Worm (Caenorhabditis elegans): Measurements from ENCODE around the gene wrt-2.

DNA sequence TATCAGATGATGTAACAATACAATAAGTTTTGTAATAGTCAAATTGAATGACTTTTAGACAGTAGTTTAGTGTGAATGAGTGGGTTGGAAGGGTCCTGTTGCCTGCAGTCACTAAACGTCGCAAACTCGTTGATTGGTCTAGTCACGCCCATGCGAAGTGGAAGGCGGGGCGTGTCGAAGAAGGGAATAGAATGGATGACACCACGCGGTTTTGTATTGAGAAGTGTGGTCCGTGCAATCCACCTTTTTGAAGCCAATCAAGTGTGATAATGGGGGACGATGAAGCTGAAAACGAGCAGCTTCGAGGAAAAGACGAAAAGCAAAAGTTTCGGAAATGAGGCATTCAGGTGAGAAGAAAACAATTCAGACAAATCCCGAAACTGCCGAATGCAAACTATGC is 23.8 kb downstream of the wrt-2 start, which contains the start of gene ceh-31:
- no peak for TF ChIP-seq nhr-10 (tag; optimal IDR thresholded peaks at IDR 0.05)
- no peak for TF ChIP-seq nhr-11 (tag; optimal IDR thresholded peaks at IDR 0.05)
- no peak for TF ChIP-seq F49E8.2 (tag; optimal IDR thresholded peaks at IDR 0.05; ENCODE audit: borderline replicate concordance)
- TF ChIP-seq pqm-1 (tag; optimal IDR thresholded peaks at IDR 0.05) = no peak
- TF ChIP-seq nhr-25 (tag; optimal IDR thresholded peaks at IDR 0.05; ENCODE audit: borderline replicate concordance, insufficient read depth) = no peak
- no peak for TF ChIP-seq ZK546.5 (tag; optimal IDR thresholded peaks at IDR 0.05)
- no peak for TF ChIP-seq snpc-4 (tag; optimal IDR thresholded peaks at IDR 0.05)
- TF ChIP-seq zip-2 (tag; optimal IDR thresholded peaks at IDR 0.05) = no peak
- no peak for TF ChIP-seq nhr-42 (GFP tag; IDR thresholded peaks at IDR 0.05)
- no peak for TF ChIP-seq lsy-2 (tag; optimal IDR thresholded peaks at IDR 0.05)
- TF ChIP-seq F26F4.8 (GFP tag; conservative IDR thresholded peaks at IDR 0.05) = no peak
- TF ChIP-seq ceh-20 (GFP tag; IDR thresholded peaks at IDR 0.05) = no peak
- no peak for TF ChIP-seq mdl-1 (tag; optimal IDR thresholded peaks at IDR 0.05)

All from whole organism, L4 larva.